Worm (Caenorhabditis elegans) whole organism, L2 larva: ENCODE data around the gene srw-97.

Source experiments
- lin-39 ChIP-seq: fragments of 150-350 bp; optimal IDR thresholded peaks from 2 replicates; lab custom pipeline; 2014; ENCODE audit warnings: missing biosample characterization, missing genetic modification reagents, missing genetic modification characterization
- sma-9 ChIP-seq, 2 experiments: fragments of 150-350 bp in 1 of 2; sonication (generic microtip) in 1 of 2; optimal IDR thresholded peaks; 2 replicates each; lab custom pipeline; 2014 to 2016; ENCODE audit warnings: missing genetic modification characterization in 2 of 2, mild to moderate bottlenecking in 1 of 2, missing biosample characterization in 1 of 2, missing compliant biosample characterization in 1 of 2, missing genetic modification reagents in 1 of 2, moderate library complexity in 1 of 2

DNA sequence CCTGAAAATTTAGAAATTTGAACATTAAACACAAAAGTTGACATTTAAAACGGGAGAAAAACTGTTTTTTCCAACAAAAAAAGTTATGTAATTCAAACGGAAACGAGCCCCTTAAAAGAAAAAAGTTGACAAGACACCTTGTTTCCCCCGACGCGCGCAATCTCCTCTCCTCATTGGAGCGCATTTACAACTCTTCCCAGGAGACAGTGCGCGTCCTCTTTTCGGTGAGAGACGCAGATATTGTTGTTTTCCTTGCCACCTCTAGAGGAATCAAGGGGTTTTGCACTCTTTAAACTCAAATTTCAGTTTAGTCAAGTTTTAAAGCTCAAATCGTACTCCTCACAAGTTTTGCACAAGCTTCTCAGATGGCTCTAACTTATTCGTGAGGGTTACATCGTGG, 27.0 kb upstream of the srw-97 start, which contains the start of gene F58E1.13:
- TF ChIP-seq sma-9 (GFP tag; optimal IDR thresholded peaks at IDR 0.05; lab: Kevin White, UChicago) (no peak), sma-9 (tag; optimal IDR thresholded peaks at IDR 0.05; lab: Kevin White, UChicago) (no peak), lin-39 (tag; lab: Kevin White, UChicago) (no peak)
